Worm (Caenorhabditis elegans) whole organism, L3 larva: ENCODE data around the gene C44B7.5.
"Not testable (repeated sequence)": the region's sequence is repeated elsewhere in the genome, so short reads cannot be mapped to it uniquely, and the experiment has no call there.

Experiments used
- ZK546.5 ChIP-seq: sonication (generic microtip); optimal IDR thresholded peaks from 2 replicates; lab custom pipeline; 2017; ENCODE audit warnings: missing biosample characterization, missing genetic modification characterization
- aly-2 ChIP-seq: fragments of 150-350 bp; optimal IDR thresholded peaks from 2 replicates; lab custom pipeline; 2014; ENCODE audit warnings: missing biosample characterization, missing genetic modification characterization
- ceh-16 ChIP-seq: sonication (generic microtip); optimal IDR thresholded peaks from 2 replicates; lab custom pipeline; 2017; ENCODE audit warnings: missing biosample characterization, missing genetic modification characterization
- ceh-28 ChIP-seq: fragments of 150-350 bp; optimal IDR thresholded peaks from 2 replicates; lab custom pipeline; 2014; ENCODE audit warnings: missing biosample characterization, missing genetic modification reagents, missing genetic modification characterization
- ceh-82 ChIP-seq: fragments of 150-350 bp; optimal IDR thresholded peaks from 2 replicates; lab custom pipeline; 2014; ENCODE audit warnings: missing biosample characterization, missing genetic modification characterization
- daf-12 ChIP-seq: fragments of 150-350 bp; optimal IDR thresholded peaks from 2 replicates; lab custom pipeline; 2014; ENCODE audit warnings: missing biosample characterization, missing genetic modification reagents, missing genetic modification characterization
- egl-5 ChIP-seq: fragments of 150-350 bp; optimal IDR thresholded peaks from 2 replicates; lab custom pipeline; 2017; ENCODE audit warnings: missing biosample characterization, missing genetic modification reagents, missing genetic modification characterization, inconsistent platforms
- elt-2 ChIP-seq: sonication (generic microtip); optimal IDR thresholded peaks from 2 replicates; lab custom pipeline; 2016; ENCODE audit warnings: missing genetic modification reagents, mild to moderate bottlenecking, missing genetic modification characterization, missing compliant biosample characterization
- elt-3 ChIP-seq, 3 experiments: fragments of 150-350 bp in 1 of 3; sonication (generic microtip) in 2 of 3; optimal IDR thresholded peaks; 2 replicates in 2 of 3; 4 replicates in 1 of 3; lab custom pipeline; 2014 to 2017; ENCODE audit warnings: missing biosample characterization in 3 of 3, missing genetic modification characterization in 3 of 3
- eor-1 ChIP-seq, 2 experiments: fragments of 150-350 bp; optimal IDR thresholded peaks; 2 replicates each; lab custom pipeline; 2014 to 2018; ENCODE audit warnings: missing biosample characterization in 2 of 2, missing genetic modification characterization in 2 of 2
- fkh-10 ChIP-seq: sonication (generic microtip); optimal IDR thresholded peaks from 2 replicates; lab custom pipeline; 2017; ENCODE audit warnings: missing biosample characterization, missing genetic modification reagents, missing genetic modification characterization
- fkh-2 ChIP-seq: fragments of 150-350 bp; optimal IDR thresholded peaks from 2 replicates; lab custom pipeline; 2014; ENCODE audit warnings: missing biosample characterization, missing genetic modification reagents, missing genetic modification characterization
- fos-1 ChIP-seq: fragments of 150-350 bp; optimal IDR thresholded peaks from 2 replicates; lab custom pipeline; 2014; ENCODE audit warnings: missing biosample characterization, missing genetic modification characterization
- hmg-11 ChIP-seq: sonication (generic microtip); optimal IDR thresholded peaks from 2 replicates; lab custom pipeline; 2016; ENCODE audit warnings: missing genetic modification characterization, missing compliant biosample characterization
- jun-1 ChIP-seq: fragments of 150-350 bp; optimal IDR thresholded peaks from 2 replicates; lab custom pipeline; 2014; ENCODE audit warnings: missing biosample characterization, missing genetic modification reagents, missing genetic modification characterization
- lin-15B ChIP-seq: fragments of 150-350 bp; optimal IDR thresholded peaks from 2 replicates; lab custom pipeline; 2014; ENCODE audit warnings: missing biosample characterization, missing genetic modification characterization
- lin-39 ChIP-seq: fragments of 150-350 bp; optimal IDR thresholded peaks from 2 replicates; lab custom pipeline; 2018; ENCODE audit warnings: missing biosample characterization, missing genetic modification reagents, missing genetic modification characterization
- lsy-12 ChIP-seq: sonication (generic microtip); optimal IDR thresholded peaks from 2 replicates; lab custom pipeline; 2016; ENCODE audit warnings: mild to moderate bottlenecking, missing genetic modification characterization, missing compliant biosample characterization
- mml-1 ChIP-seq: fragments of 150-350 bp; sonication (generic microtip); optimal IDR thresholded peaks from 3 replicates; lab custom pipeline; 2014; ENCODE audit warnings: missing biosample characterization, missing genetic modification characterization
- nfya-1 ChIP-seq: sonication (generic microtip); optimal IDR thresholded peaks from 2 replicates; lab custom pipeline; 2017; ENCODE audit warnings: missing genetic modification characterization, mild to moderate bottlenecking, missing compliant biosample characterization, antibody characterized with exemption, moderate library complexity; ENCODE audit not compliant: insufficient read depth
- nhr-11 ChIP-seq: fragments of 150-350 bp; optimal IDR thresholded peaks from 2 replicates; lab custom pipeline; 2014; ENCODE audit warnings: missing biosample characterization, missing genetic modification characterization
- nhr-23 ChIP-seq: fragments of 150-350 bp; optimal IDR thresholded peaks from 2 replicates; lab custom pipeline; 2014; ENCODE audit warnings: missing biosample characterization, missing genetic modification reagents, missing genetic modification characterization
- nhr-237 ChIP-seq: fragments of 150-350 bp; optimal IDR thresholded peaks from 2 replicates; lab custom pipeline; 2014; ENCODE audit warnings: missing biosample characterization, missing genetic modification characterization
- nhr-25 ChIP-seq: sonication (generic microtip); optimal IDR thresholded peaks from 2 replicates; lab custom pipeline; 2017; ENCODE audit warnings: missing biosample characterization, missing genetic modification characterization
- nhr-28 ChIP-seq: fragments of 150-350 bp; optimal IDR thresholded peaks from 2 replicates; lab custom pipeline; 2014; ENCODE audit warnings: missing biosample characterization, missing genetic modification characterization
- nhr-43 ChIP-seq: sonication (generic microtip); optimal IDR thresholded peaks from 2 replicates; lab custom pipeline; 2016; ENCODE audit warnings: mild to moderate bottlenecking, missing genetic modification characterization, missing compliant biosample characterization; ENCODE audit not compliant: poor library complexity, severe bottlenecking
- nhr-67 ChIP-seq: fragments of 150-350 bp; optimal IDR thresholded peaks from 2 replicates; lab custom pipeline; 2014; ENCODE audit warnings: missing biosample characterization, missing genetic modification characterization
- pha-4 ChIP-seq: fragments of 150-350 bp; optimal IDR thresholded peaks from 2 replicates; lab custom pipeline; 2014; ENCODE audit warnings: missing biosample characterization, missing genetic modification reagents, missing genetic modification characterization
- pqm-1 ChIP-seq: fragments of 150-350 bp; optimal IDR thresholded peaks from 2 replicates; lab custom pipeline; 2017; ENCODE audit warnings: missing biosample characterization, missing genetic modification characterization, inconsistent platforms
- sea-2 ChIP-seq: fragments of 150-350 bp; sonication (generic microtip); optimal IDR thresholded peaks from 4 replicates; lab custom pipeline; 2014; ENCODE audit warnings: missing biosample characterization, missing genetic modification reagents, missing genetic modification characterization
- skn-1 ChIP-seq: fragments of 150-350 bp; optimal IDR thresholded peaks from 2 replicates; lab custom pipeline; 2014; ENCODE audit warnings: missing biosample characterization, missing genetic modification characterization
- snpc-4 ChIP-seq: fragments of 150-350 bp; optimal IDR thresholded peaks from 2 replicates; lab custom pipeline; 2014; ENCODE audit warnings: missing biosample characterization, missing genetic modification characterization
- unc-39 ChIP-seq: sonication (generic microtip); optimal IDR thresholded peaks from 4 replicates; lab custom pipeline; 2017; ENCODE audit warnings: missing biosample characterization, missing genetic modification characterization

C44B7.5 gene

DNA sequence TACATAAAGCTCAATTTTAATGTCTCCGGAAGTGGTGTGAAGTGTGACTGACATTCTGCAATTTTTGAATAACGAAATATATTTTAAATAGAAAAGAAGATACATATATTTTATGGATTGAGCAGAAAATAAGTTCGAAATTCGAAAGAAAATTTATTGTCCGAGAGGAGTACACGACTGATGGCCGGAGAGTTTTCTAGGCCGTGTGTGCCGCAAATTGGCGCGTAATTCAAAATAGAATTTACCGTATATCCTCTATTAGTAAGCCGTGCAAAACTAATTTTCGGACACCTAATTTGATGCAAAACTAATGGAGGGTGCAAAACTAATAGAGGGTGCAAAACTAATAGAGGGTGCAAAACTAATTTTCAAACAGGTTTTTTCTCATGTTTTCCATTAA is 40.9 kb upstream of the C44B7.5 start, which contains the start of gene cyn-10:
Gene cyn-10, minus strand, starts transcription at position 57 of the 400 bp plus-strand sequence.
- TF ChIP-seq daf-12 (tag; lab: Kevin White, UChicago) (no peak), lin-39 (tag; lab: Kevin White, UChicago) (peak; percentile 14), nhr-23 (tag; lab: Kevin White, UChicago) (peak; percentile 69), eor-1 (tag; optimal IDR thresholded peaks at IDR 0.05; lab: Kevin White, UChicago) (peak in 1 of 2 experiments; percentile 70), nhr-67 (tag; lab: Kevin White, UChicago) (no peak), hmg-11 (tag; lab: Kevin White, UChicago) (no peak), fkh-10 (GFP tag; lab: Kevin White, UChicago) (no peak), skn-1 (tag; lab: Kevin White, UChicago) (no peak), sea-2 (GFP tag; lab: Kevin White, UChicago) (no peak), elt-2 (tag; lab: Kevin White, UChicago) (peak; percentile 17), nhr-25 (peak; percentile 27), pqm-1 (tag; lab: Kevin White, UChicago) (peak; percentile 18), lsy-12 (tag; lab: Kevin White, UChicago) (peak; percentile 75), ceh-28 (tag; lab: Kevin White, UChicago) (no peak), egl-5 (tag; lab: Kevin White, UChicago) (no peak), pha-4 (peak; percentile 65), snpc-4 (peak; percentile 49), nfya-1 (tag; lab: Kevin White, UChicago) (peak; percentile 64), lin-15B (tag; lab: Kevin White, UChicago) (peak; percentile 58), fos-1 (tag; lab: Kevin White, UChicago) (no peak), mml-1 (tag; lab: Kevin White, UChicago) (no peak), nhr-43 (peak; percentile 94), nhr-11 (tag; lab: Kevin White, UChicago) (no peak)

DNA sequence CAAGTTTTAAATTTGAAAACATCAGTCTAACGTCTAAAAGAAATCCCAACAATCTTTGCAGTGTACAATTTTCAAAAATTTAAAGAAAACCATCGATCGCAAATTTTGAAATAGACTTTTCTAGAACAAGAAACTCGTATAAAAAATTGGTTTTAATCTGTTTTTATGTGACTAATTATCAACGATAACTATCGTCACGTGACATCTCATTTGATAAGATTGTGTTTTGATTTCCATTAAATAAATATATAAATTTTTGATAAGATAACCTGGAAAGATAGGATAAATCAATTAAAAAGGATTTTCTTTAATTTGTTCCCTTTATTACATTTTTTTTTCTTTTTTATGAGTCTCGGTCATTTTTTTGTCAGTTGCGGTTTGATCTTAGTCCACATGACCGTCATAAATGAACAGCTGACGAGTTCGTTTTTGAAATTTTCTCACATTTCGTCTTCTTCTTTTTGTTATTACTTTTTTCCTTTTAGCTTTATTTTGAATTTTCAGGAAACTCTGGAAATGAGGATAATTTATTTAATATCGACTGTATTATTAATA is 37.3 kb upstream of the C44B7.5 start, which contains the start of gene asm-1:
Gene asm-1, plus strand, starts transcription at position 505 of the 555 bp plus-strand sequence.
- TF ChIP-seq daf-12 (tag; lab: Kevin White, UChicago): no peak
- no peak for TF ChIP-seq nhr-23 (tag; lab: Kevin White, UChicago)
- TF ChIP-seq ceh-16 (tag; lab: Kevin White, UChicago): no peak
- no peak for TF ChIP-seq nhr-237
- TF ChIP-seq ceh-28 (tag; lab: Kevin White, UChicago): no peak
- no peak for TF ChIP-seq fos-1 (tag; lab: Kevin White, UChicago)
- no peak for TF ChIP-seq mml-1 (tag; lab: Kevin White, UChicago)
- TF ChIP-seq elt-2 (tag; lab: Kevin White, UChicago): peak; percentile 26

DNA sequence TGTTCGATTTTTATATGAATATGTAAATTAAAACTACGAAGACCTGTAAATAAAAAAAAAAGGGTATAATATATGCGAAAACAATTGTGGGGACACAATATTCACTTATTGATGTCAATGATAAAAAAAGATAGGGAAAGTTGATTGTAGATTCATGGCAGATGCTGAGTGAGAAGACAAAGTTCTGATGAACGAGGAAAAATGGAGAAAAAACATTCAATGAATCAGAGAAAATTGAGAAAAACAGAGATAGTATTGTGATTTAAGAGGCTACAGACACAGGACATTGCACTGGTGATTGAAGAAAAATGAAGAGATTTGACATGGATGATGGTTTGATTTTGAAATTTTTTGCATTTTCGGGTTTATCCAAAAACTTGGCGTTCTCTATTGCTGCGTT is 36.3 kb upstream of the C44B7.5 start:
- no peak for TF ChIP-seq pha-4
- no peak for TF ChIP-seq skn-1 (tag; lab: Kevin White, UChicago)
- no peak for TF ChIP-seq ceh-82 (tag; lab: Kevin White, UChicago)
- no peak for TF ChIP-seq mml-1 (tag; lab: Kevin White, UChicago)
- TF ChIP-seq elt-3 (tag; optimal IDR thresholded peaks at IDR 0.05; lab: Kevin White, UChicago): no peak
- TF ChIP-seq unc-39: no peak
- TF ChIP-seq nhr-67 (tag; lab: Kevin White, UChicago): no peak
- TF ChIP-seq nhr-28 (tag; lab: Kevin White, UChicago): no peak
- TF ChIP-seq nhr-11 (tag; lab: Kevin White, UChicago): no peak

DNA sequence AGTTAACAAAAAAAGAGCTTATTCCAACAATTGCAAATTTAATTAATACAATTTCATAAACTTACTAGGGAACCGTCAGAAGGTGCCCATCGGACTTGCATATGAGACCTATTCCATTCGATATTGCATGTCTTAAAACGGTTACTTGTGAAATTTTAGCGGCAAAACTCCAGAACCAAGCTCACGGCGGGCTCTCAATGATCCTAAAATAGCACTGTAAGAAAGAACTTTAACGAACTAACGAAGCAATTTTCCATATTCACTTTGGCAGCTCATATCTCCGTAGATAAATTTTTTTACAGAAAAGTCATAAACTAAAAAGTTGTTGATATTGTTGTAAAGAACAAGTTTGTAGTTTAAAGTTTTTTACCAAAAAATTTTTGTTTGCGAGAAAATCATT is 35.3 kb upstream of the C44B7.5 start, which contains the start of gene B0252.3:
Gene B0252.3, minus strand, starts transcription at position 101 of the 400 bp plus-strand sequence.
- not testable (repeated sequence) for TF ChIP-seq nhr-43; nhr-28 (tag; lab: Kevin White, UChicago); aly-2

DNA sequence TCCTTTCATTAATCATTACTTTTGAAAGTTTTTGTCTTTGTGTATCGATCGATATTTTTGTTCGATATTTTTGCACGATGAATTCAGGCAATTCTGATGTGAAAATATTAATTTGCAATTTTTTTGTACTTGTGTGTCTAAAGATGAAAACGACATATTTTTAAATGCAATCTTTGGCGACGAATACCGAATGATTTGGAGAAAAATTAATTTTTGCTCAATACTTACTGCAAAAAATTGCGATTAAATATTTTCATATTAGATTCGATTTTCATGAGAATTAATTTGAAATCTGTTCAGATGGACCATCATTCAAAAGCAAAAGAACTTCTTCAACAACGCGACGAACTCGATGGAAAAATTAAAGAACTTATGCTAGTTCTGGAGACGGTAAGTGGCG is 29.4 kb upstream of the C44B7.5 start, which contains the start of gene psmd-9:
Gene psmd-9, plus strand, starts transcription at position 301 of the 400 bp plus-strand sequence.
- TF ChIP-seq lin-15B (tag; lab: Kevin White, UChicago) (no peak), ZK546.5 (tag; lab: Kevin White, UChicago) (no peak), nhr-43 (no peak), unc-39 (no peak), nhr-23 (tag; lab: Kevin White, UChicago) (no peak), jun-1 (tag; lab: Kevin White, UChicago) (no peak), fkh-2 (tag; lab: Kevin White, UChicago) (no peak), nhr-28 (tag; lab: Kevin White, UChicago) (no peak)
